Fruit fly (Drosophila melanogaster) whole organism, embryonic: ENCODE measurements around the gene CG14694.

ENCODE experiments used
- Awh ChIP-seq: fragments of 200-800 bp; sonication (Bioruptor generic); IDR thresholded peaks from 2 replicates; pipeline ENCODE4, ENCODE4 v1.3.6; 2022; ENCODE audit warnings: missing biosample characterization, missing genetic modification characterization
- Bdp1 ChIP-seq: fragments of 200-800 bp; sonication (Bioruptor generic); optimal IDR thresholded peaks from 3 replicates; lab custom pipeline; 2016; ENCODE audit warnings: missing biosample characterization, missing genetic modification characterization
- CG12744 ChIP-seq: fragments of 200-800 bp; sonication (Bioruptor generic); optimal IDR thresholded peaks from 2 replicates; lab custom pipeline; 2016; ENCODE audit warnings: missing biosample characterization, missing genetic modification characterization
- CG13287 ChIP-seq: fragments of 200-800 bp; sonication (Bioruptor generic); IDR thresholded peaks from 2 replicates; pipeline ENCODE4 v1.3.6; 2022; ENCODE audit warnings: missing biosample characterization, missing genetic modification characterization; ENCODE audit not compliant: partially characterized antibody
- CG15514 ChIP-seq: fragments of 200-800 bp; sonication (Bioruptor generic); optimal IDR thresholded peaks from 3 replicates; lab custom pipeline; 2017; ENCODE audit warnings: missing biosample characterization, missing genetic modification characterization, mild to moderate bottlenecking, moderate library complexity, missing genetic modification reagents
- CG1792 ChIP-seq: fragments of 200-800 bp; sonication (Bioruptor generic); optimal IDR thresholded peaks from 2 replicates; lab custom pipeline; 2016; ENCODE audit warnings: missing biosample characterization, missing genetic modification characterization
- CG2120 ChIP-seq: fragments of 200-800 bp; sonication (Bioruptor generic); optimal IDR thresholded peaks from 3 replicates; lab custom pipeline; 2016; ENCODE audit warnings: missing biosample characterization, missing genetic modification characterization
- CG2712 ChIP-seq: fragments of 200-800 bp; optimal IDR thresholded peaks from 3 replicates; lab custom pipeline; 2019; ENCODE audit warnings: missing biosample characterization, mild to moderate bottlenecking, missing genetic modification characterization, moderate library complexity
- CG30403 ChIP-seq: fragments of 200-800 bp; sonication (Bioruptor generic); optimal IDR thresholded peaks from 3 replicates; lab custom pipeline; 2016; ENCODE audit warnings: missing biosample characterization, missing genetic modification characterization
- CG3847 ChIP-seq: fragments of 200-800 bp; sonication (Bioruptor generic); IDR thresholded peaks from 2 replicates; pipeline ENCODE4 v1.3.6; 2022; ENCODE audit warnings: missing biosample characterization, missing genetic modification characterization
- CG6791 ChIP-seq: fragments of 200-800 bp; sonication (Bioruptor generic); IDR thresholded peaks from 3 replicates; pipeline ENCODE4 v1.3.6; 2022; ENCODE audit warnings: missing biosample characterization, missing genetic modification characterization; ENCODE audit not compliant: partially characterized antibody
- Eip74EF ChIP-seq, 2 experiments: fragments of 200-800 bp in 1 of 2; fragments of >200 bp in 1 of 2; sonication (Bioruptor generic) in 1 of 2; optimal IDR thresholded peaks; 2 replicates each; lab custom pipeline; 2017 to 2019; ENCODE audit warnings: missing biosample characterization in 2 of 2, missing genetic modification characterization in 2 of 2, mild to moderate bottlenecking in 1 of 2, moderate library complexity in 1 of 2
- Gsc ChIP-seq: fragments of 200-800 bp; sonication (Bioruptor generic); IDR thresholded peaks from 2 replicates; pipeline ENCODE4 v1.3.6; 2022; ENCODE audit warnings: missing biosample characterization, missing genetic modification characterization
- Hey ChIP-seq: fragments of 200-800 bp; sonication (Bioruptor generic); optimal IDR thresholded peaks from 3 replicates; lab custom pipeline; 2018; ENCODE audit warnings: missing biosample characterization, mild to moderate bottlenecking, missing genetic modification characterization
- MTF-1 ChIP-seq: fragments of 200-800 bp; sonication (Bioruptor generic); optimal IDR thresholded peaks from 2 replicates; lab custom pipeline; 2018; ENCODE audit warnings: missing biosample characterization, mild to moderate bottlenecking, missing genetic modification characterization, borderline replicate concordance
- Meics ChIP-seq: fragments of 200-800 bp; sonication (Bioruptor generic); optimal IDR thresholded peaks from 2 replicates; lab custom pipeline; 2017; ENCODE audit warnings: missing biosample characterization, mild to moderate bottlenecking, missing genetic modification characterization
- Neu2 ChIP-seq: fragments of 200-800 bp; sonication (Bioruptor generic); optimal IDR thresholded peaks from 3 replicates; lab custom pipeline; 2016; ENCODE audit warnings: missing biosample characterization, missing genetic modification characterization, borderline replicate concordance
- Oli ChIP-seq: fragments of 200-800 bp; sonication (Bioruptor generic); optimal IDR thresholded peaks from 2 replicates; lab custom pipeline; 2018; ENCODE audit warnings: missing biosample characterization, mild to moderate bottlenecking, missing genetic modification characterization, moderate library complexity
- Side ChIP-seq: fragments of 200-800 bp; sonication (Bioruptor generic); optimal IDR thresholded peaks from 2 replicates; lab custom pipeline; 2016; ENCODE audit warnings: missing biosample characterization, missing genetic modification characterization
- TFAM ChIP-seq: fragments of 200-800 bp; sonication (Bioruptor generic); optimal IDR thresholded peaks from 2 replicates; lab custom pipeline; 2017; ENCODE audit warnings: missing biosample characterization, missing genetic modification characterization, inconsistent platforms
- Xbp1 ChIP-seq: fragments of 200-800 bp; sonication (Bioruptor generic); optimal IDR thresholded peaks from 3 replicates; lab custom pipeline; 2016; ENCODE audit warnings: missing biosample characterization, mild to moderate bottlenecking, missing genetic modification characterization
- ac ChIP-seq: fragments of 200-800 bp; sonication (Bioruptor generic); optimal IDR thresholded peaks from 3 replicates; lab custom pipeline; 2017; ENCODE audit warnings: missing biosample characterization, mild to moderate bottlenecking, missing genetic modification characterization
- bsh ChIP-seq, 2 experiments: fragments of 200-800 bp; sonication (Bioruptor generic); optimal IDR thresholded peaks; 2 replicates each; lab custom pipeline; 2017 to 2018; ENCODE audit warnings: mild to moderate bottlenecking in 2 of 2, missing biosample characterization in 2 of 2, missing genetic modification characterization in 2 of 2, moderate library complexity in 1 of 2
- corto ChIP-seq: fragments of 200-800 bp; sonication (Bioruptor generic); optimal IDR thresholded peaks from 2 replicates; lab custom pipeline; 2016; ENCODE audit warnings: missing biosample characterization, mild to moderate bottlenecking, missing genetic modification characterization, moderate library complexity
- crp ChIP-seq, 2 experiments: fragments of 200-800 bp; sonication (Bioruptor generic); optimal IDR thresholded peaks; 2 replicates in 1 of 2; 3 replicates in 1 of 2; lab custom pipeline; 2017; ENCODE audit warnings: missing biosample characterization in 2 of 2, missing genetic modification characterization in 2 of 2, mild to moderate bottlenecking in 1 of 2, moderate library complexity in 1 of 2
- dm ChIP-seq: fragments of 200-800 bp; sonication (Bioruptor generic); optimal IDR thresholded peaks from 3 replicates; lab custom pipeline; 2016; ENCODE audit warnings: missing biosample characterization, missing genetic modification characterization
- ems ChIP-seq: fragments of 200-800 bp; sonication (Bioruptor generic); optimal IDR thresholded peaks from 3 replicates; lab custom pipeline; 2016; ENCODE audit warnings: missing biosample characterization, missing genetic modification characterization
- eyg ChIP-seq: fragments of 200-800 bp; sonication (Bioruptor generic); optimal IDR thresholded peaks from 3 replicates; lab custom pipeline; 2016; ENCODE audit warnings: missing biosample characterization, missing genetic modification characterization
- fu2 ChIP-seq: fragments of 200-800 bp; sonication (Bioruptor generic); optimal IDR thresholded peaks from 2 replicates; lab custom pipeline; 2016; ENCODE audit warnings: missing biosample characterization, missing genetic modification characterization
- gcm ChIP-seq: fragments of 200-800 bp; sonication (Bioruptor generic); optimal IDR thresholded peaks from 2 replicates; lab custom pipeline; 2019; ENCODE audit warnings: missing biosample characterization, mild to moderate bottlenecking, missing genetic modification characterization, moderate library complexity
- gcm2 ChIP-seq: fragments of 200-800 bp; sonication (Bioruptor generic); optimal IDR thresholded peaks from 2 replicates; lab custom pipeline; 2016; ENCODE audit warnings: missing biosample characterization, missing genetic modification characterization
- gsb-n ChIP-seq: fragments of 200-800 bp; sonication (Bioruptor generic); optimal IDR thresholded peaks from 3 replicates; lab custom pipeline; 2018; ENCODE audit warnings: missing biosample characterization, mild to moderate bottlenecking, missing genetic modification characterization
- hb ChIP-seq: fragments of 200-800 bp; sonication (Bioruptor generic); IDR thresholded peaks from 3 replicates; pipeline ENCODE4 v1.3.6; 2022; ENCODE audit warnings: missing biosample characterization, missing genetic modification characterization; ENCODE audit not compliant: partially characterized antibody
- jing ChIP-seq: fragments of 200-800 bp; sonication (Bioruptor generic); optimal IDR thresholded peaks from 2 replicates; lab custom pipeline; 2018; ENCODE audit warnings: missing biosample characterization, mild to moderate bottlenecking, missing genetic modification characterization
- kay ChIP-seq: fragments of 200-800 bp; sonication (Bioruptor generic); optimal IDR thresholded peaks from 2 replicates; lab custom pipeline; 2016; ENCODE audit warnings: missing biosample characterization, missing genetic modification characterization
- lab ChIP-seq: fragments of 200-800 bp; sonication (Bioruptor generic); optimal IDR thresholded peaks from 3 replicates; lab custom pipeline; 2017; ENCODE audit warnings: missing biosample characterization, missing genetic modification characterization, mild to moderate bottlenecking, moderate library complexity, missing genetic modification reagents
- mirr ChIP-seq: fragments of 200-800 bp; sonication (Bioruptor generic); optimal IDR thresholded peaks from 3 replicates; lab custom pipeline; 2018; ENCODE audit warnings: missing biosample characterization, mild to moderate bottlenecking, missing genetic modification characterization
- mld ChIP-seq: fragments of 200-800 bp; sonication (Bioruptor generic); IDR thresholded peaks from 3 replicates; pipeline ENCODE4 v1.3.6; 2022; ENCODE audit warnings: missing biosample characterization, missing genetic modification characterization; ENCODE audit not compliant: partially characterized antibody
- oc ChIP-seq: fragments of 200-800 bp; sonication (Bioruptor generic); optimal IDR thresholded peaks from 2 replicates; lab custom pipeline; 2018; ENCODE audit warnings: missing biosample characterization, mild to moderate bottlenecking, missing genetic modification characterization, moderate library complexity
- otp ChIP-seq: fragments of 200-800 bp; sonication (Bioruptor generic); IDR thresholded peaks from 3 replicates; pipeline ENCODE4, ENCODE4 v1.3.6; 2022; ENCODE audit warnings: missing biosample characterization, missing genetic modification characterization
- pnt ChIP-seq: fragments of 200-800 bp; sonication (Bioruptor generic); optimal IDR thresholded peaks from 3 replicates; lab custom pipeline; 2016; ENCODE audit warnings: missing biosample characterization, missing genetic modification characterization
- scrt ChIP-seq: fragments of 200-800 bp; sonication (Bioruptor generic); optimal IDR thresholded peaks from 2 replicates; lab custom pipeline; 2018; ENCODE audit warnings: missing biosample characterization, mild to moderate bottlenecking, missing genetic modification characterization, moderate library complexity
- sd ChIP-seq: fragments of 200-800 bp; sonication (Bioruptor generic); optimal IDR thresholded peaks from 3 replicates; lab custom pipeline; 2018; ENCODE audit warnings: missing biosample characterization, mild to moderate bottlenecking, missing genetic modification characterization, moderate library complexity
- sr ChIP-seq: fragments of 200-800 bp; sonication (Bioruptor generic); IDR thresholded peaks from 3 replicates; pipeline ENCODE4 v1.3.6; 2022; ENCODE audit warnings: missing biosample characterization, missing genetic modification characterization
- tna ChIP-seq: fragments of 200-800 bp; sonication (Bioruptor generic); IDR thresholded peaks from 2 replicates; pipeline ENCODE4 v1.3.6; 2022; ENCODE audit warnings: missing biosample characterization, missing genetic modification characterization; ENCODE audit not compliant: partially characterized antibody
- tx ChIP-seq: fragments of 200-800 bp; sonication (Bioruptor generic); optimal IDR thresholded peaks from 2 replicates; lab custom pipeline; 2016; ENCODE audit warnings: missing biosample characterization, missing genetic modification characterization
- vnd ChIP-seq: fragments of 200-800 bp; sonication (Bioruptor generic); IDR thresholded peaks from 3 replicates; pipeline ENCODE4 v1.3.6; 2022; ENCODE audit warnings: missing biosample characterization, missing genetic modification characterization; ENCODE audit not compliant: partially characterized antibody

The CG14694 gene

DNA sequence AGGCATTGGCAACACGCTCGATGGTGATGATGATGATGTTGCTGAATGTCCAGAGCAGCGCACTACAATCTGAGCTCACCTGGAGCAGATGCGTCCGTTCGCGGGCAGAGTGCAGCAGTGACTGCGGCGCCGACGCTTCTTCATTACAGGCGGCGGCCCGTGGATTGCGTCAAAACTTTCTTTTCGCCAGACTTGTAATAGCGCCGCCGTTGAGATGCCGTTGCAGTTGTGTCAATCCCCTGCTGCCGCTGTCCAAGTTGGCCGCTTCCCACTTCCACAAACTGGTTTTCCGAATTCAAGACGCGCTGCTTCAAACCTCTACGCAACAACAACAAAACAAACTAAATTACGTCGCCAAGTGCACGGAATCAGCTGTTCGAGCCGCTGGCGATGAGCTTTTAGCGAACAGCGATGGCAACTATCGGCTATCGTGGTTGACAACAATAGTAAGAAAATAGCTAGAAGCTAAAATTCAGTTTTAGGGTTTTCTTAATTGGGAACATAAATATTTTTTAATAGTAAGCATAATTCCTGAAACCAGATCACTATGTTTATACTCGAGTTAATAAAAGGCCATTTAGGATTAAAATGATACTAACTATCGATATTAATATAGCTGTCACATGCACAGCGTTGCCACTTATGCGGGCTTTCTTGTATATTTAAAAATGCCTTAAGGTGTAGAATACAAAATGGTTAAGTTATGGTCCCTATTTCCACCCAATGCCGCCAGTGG lies 22.4 kb upstream of the CG14694 start, which contains the start of gene Tpc1 (continued):
- peak; percentile 24 for TF ChIP-seq lab (GFP tag; lab: Kevin White, UChicago)
- TF ChIP-seq gcm (GFP tag; lab: Kevin White, UChicago): peak; percentile 63
- peak; percentile 39 for TF ChIP-seq eyg
- TF ChIP-seq scrt (GFP tag; lab: Kevin White, UChicago): peak; percentile 47
- TF ChIP-seq Neu2 (GFP tag; lab: Kevin White, UChicago): no peak
- no peak for TF ChIP-seq pnt
- TF ChIP-seq Bdp1 (GFP tag; lab: Kevin White, UChicago): peak; percentile 37
- peak; percentile 38 for TF ChIP-seq Meics (GFP tag; lab: Kevin White, UChicago)
- TF ChIP-seq oc: peak; percentile 1
- TF ChIP-seq CG1792 (GFP tag; lab: Kevin White, UChicago): no peak
- TF ChIP-seq vnd (GFP tag; lab: Robert Waterston, UW): peak; percentile 79
- peak; percentile 56 for TF ChIP-seq CG2712 (tag; lab: Kevin White, UChicago)
- TF ChIP-seq sr (GFP tag; lab: Robert Waterston, UW): peak; percentile 22; the same call in 1 of the 3 replicates
- TF ChIP-seq Hey (tag; lab: Kevin White, UChicago): no peak
- no peak for TF ChIP-seq Gsc (GFP tag; lab: Robert Waterston, UW)
- peak; percentile 58 for TF ChIP-seq CG15514 (GFP tag; lab: Kevin White, UChicago)
- peak; percentile 57 for TF ChIP-seq CG30403 (GFP tag; lab: Kevin White, UChicago)
- TF ChIP-seq CG2120 (GFP tag; lab: Kevin White, UChicago): peak; percentile 73
- no peak for TF ChIP-seq jing (GFP tag; lab: Kevin White, UChicago)
- TF ChIP-seq kay (GFP tag; lab: Kevin White, UChicago): no peak
- peak; percentile 92 for TF ChIP-seq CG13287 (GFP tag; lab: Robert Waterston, UW)
- TF ChIP-seq Oli (tag; lab: Kevin White, UChicago): no peak
- TF ChIP-seq otp: no peak
- TF ChIP-seq gsb-n (tag; lab: Kevin White, UChicago): no peak
- no peak; the same call in 2 of the 3 replicates for TF ChIP-seq mld (GFP tag; lab: Robert Waterston, UW)
- no peak for TF ChIP-seq mirr (GFP tag; lab: Kevin White, UChicago)
- no peak for TF ChIP-seq gcm2 (GFP tag; lab: Kevin White, UChicago)
- TF ChIP-seq ems (GFP tag; lab: Kevin White, UChicago): peak; percentile 43
- peak; percentile 3 for TF ChIP-seq CG12744 (GFP tag; lab: Kevin White, UChicago)
- peak; percentile 71 for TF ChIP-seq hb (GFP tag; lab: Robert Waterston, UW)
- peak; percentile 18 for TF ChIP-seq Side (GFP tag; lab: Kevin White, UChicago)
- TF ChIP-seq crp (GFP tag; optimal IDR thresholded peaks at IDR 0.05; lab: Kevin White, UChicago): peak; percentile 85 to 97
- TF ChIP-seq Xbp1: peak; percentile 57
- TF ChIP-seq fu2 (GFP tag; lab: Kevin White, UChicago): no peak
- peak; percentile 49; the same call in 1 of the 2 replicates for TF ChIP-seq CG3847 (GFP tag; lab: Robert Waterston, UW)
- TF ChIP-seq corto (GFP tag; lab: Kevin White, UChicago): no peak
- peak; percentile 26 for TF ChIP-seq tx (GFP tag; lab: Kevin White, UChicago)
- peak; percentile 22; the same call in 1 of the 2 replicates for TF ChIP-seq tna
- TF ChIP-seq Awh (GFP tag; lab: Robert Waterston, UW): no peak
- peak in 1 of 2 experiments; percentile 12 for TF ChIP-seq bsh (GFP tag; optimal IDR thresholded peaks at IDR 0.05; lab: Kevin White, UChicago)
- TF ChIP-seq TFAM (GFP tag; lab: Kevin White, UChicago): no peak
- TF ChIP-seq dm (GFP tag; lab: Kevin White, UChicago): peak; percentile 10
- TF ChIP-seq sd: peak; percentile 29
- TF ChIP-seq Eip74EF (GFP tag; optimal IDR thresholded peaks at IDR 0.05; lab: Kevin White, UChicago): peak in 1 of 2 experiments; percentile 55
- no peak for TF ChIP-seq ac (GFP tag; lab: Kevin White, UChicago)
- peak; percentile 70 for TF ChIP-seq CG6791 (GFP tag; lab: Robert Waterston, UW)
- no peak for TF ChIP-seq MTF-1 (GFP tag; lab: Kevin White, UChicago)
